Worm (Caenorhabditis elegans) whole organism, L1 larva: ENCODE measurements around the gene syx-2.
A peak's percentile ranks its signal among the peaks of the same experiment; 100 is the strongest.

Source experiments
- C04F5.9 ChIP-seq: sonication (generic microtip); optimal IDR thresholded peaks from 2 replicates; lab custom pipeline; 2016; ENCODE audit warnings: missing genetic modification characterization, missing compliant biosample characterization
- C34B4.2 ChIP-seq: sonication (generic microtip); optimal IDR thresholded peaks from 2 replicates; lab custom pipeline; 2017; ENCODE audit warnings: mild to moderate bottlenecking, missing genetic modification characterization, missing compliant biosample characterization
- F16B12.6 ChIP-seq: fragments of 150-350 bp; optimal IDR thresholded peaks from 2 replicates; lab custom pipeline; 2014; ENCODE audit warnings: missing biosample characterization, missing genetic modification characterization
- alr-1 ChIP-seq: fragments of 200-800 bp; sonication (Bioruptor generic); optimal IDR thresholded peaks from 2 replicates; lab custom pipeline; 2018; ENCODE audit warnings: borderline replicate concordance, mild to moderate bottlenecking, missing genetic modification characterization, missing compliant biosample characterization
- aly-2 ChIP-seq: fragments of 150-350 bp; optimal IDR thresholded peaks from 2 replicates; lab custom pipeline; 2014; ENCODE audit warnings: missing biosample characterization, missing genetic modification characterization
- blmp-1 ChIP-seq: fragments of 150-350 bp; optimal IDR thresholded peaks from 2 replicates; lab custom pipeline; 2014; ENCODE audit warnings: missing biosample characterization, missing genetic modification characterization
- ceh-8 ChIP-seq: fragments of 200-800 bp; sonication (Bioruptor generic); optimal IDR thresholded peaks from 2 replicates; lab custom pipeline; 2018; ENCODE audit warnings: mild to moderate bottlenecking, missing genetic modification characterization, moderate library complexity, missing compliant biosample characterization
- ceh-88 ChIP-seq: fragments of 200-800 bp; sonication (Bioruptor generic); IDR thresholded peaks from 2 replicates; pipeline ENCODE4 v1.3.6; 2022; ENCODE audit warnings: missing genetic modification characterization, missing compliant biosample characterization
- ceh-90 ChIP-seq: sonication (generic microtip); optimal IDR thresholded peaks from 2 replicates; lab custom pipeline; 2016; ENCODE audit warnings: missing genetic modification characterization, missing compliant biosample characterization
- efl-1 ChIP-seq, 4 experiments: fragments of 150-350 bp; optimal IDR thresholded peaks in 3 of 4; peaks in 1 of 4; 1 replicate in 1 of 4; 2 replicates in 3 of 4; lab custom pipeline; 2014; ENCODE audit warnings: missing biosample characterization in 2 of 4, missing genetic modification characterization in 2 of 4, missing genetic modification reagents in 2 of 4
- egl-13 ChIP-seq: sonication (generic microtip); optimal IDR thresholded peaks from 2 replicates; lab custom pipeline; 2016; ENCODE audit warnings: missing genotype, missing genetic modification reagents, missing genetic modification characterization, missing compliant biosample characterization
- elt-3 ChIP-seq, 6 experiments: fragments of 150-350 bp in 1 of 6; sonication (generic microtip); optimal IDR thresholded peaks; 2 replicates each; lab custom pipeline; 2017 to 2018; ENCODE audit warnings: missing biosample characterization in 6 of 6, missing genetic modification characterization in 6 of 6, inconsistent platforms in 1 of 6
- ets-5 ChIP-seq: fragments of 200-800 bp; sonication (Bioruptor generic); IDR thresholded peaks from 2 replicates; pipeline ENCODE4 v1.3.6; 2022; ENCODE audit warnings: missing genetic modification characterization, missing compliant biosample characterization
- irx-1 ChIP-seq: sonication (generic microtip); optimal IDR thresholded peaks from 2 replicates; lab custom pipeline; 2016; ENCODE audit warnings: missing genetic modification characterization, missing compliant biosample characterization
- isw-1 ChIP-seq: fragments of 200-800 bp; sonication (Bioruptor generic); IDR thresholded peaks from 2 replicates; pipeline ENCODE4 v1.3.6; 2022; ENCODE audit warnings: missing genetic modification characterization, missing compliant biosample characterization
- lin-14 ChIP-seq: fragments of 200-800 bp; sonication (Bioruptor generic); optimal IDR thresholded peaks from 2 replicates; lab custom pipeline; 2018; ENCODE audit warnings: mild to moderate bottlenecking, missing genetic modification characterization, moderate library complexity, missing compliant biosample characterization
- lin-15B ChIP-seq: fragments of 150-350 bp; sonication (generic microtip); optimal IDR thresholded peaks from 3 replicates; lab custom pipeline; 2014; ENCODE audit warnings: missing biosample characterization, missing genetic modification characterization
- lin-35 ChIP-seq, 2 experiments: fragments of 150-350 bp; optimal IDR thresholded peaks; 2 replicates each; lab custom pipeline; 2014; ENCODE audit warnings: missing biosample characterization in 2 of 2, missing genetic modification characterization in 2 of 2, missing genetic modification reagents in 2 of 2
- lsy-2 ChIP-seq, 2 experiments: fragments of 150-350 bp; optimal IDR thresholded peaks; 2 replicates each; lab custom pipeline; 2014; ENCODE audit warnings: missing biosample characterization in 2 of 2, missing genetic modification characterization in 2 of 2
- mdl-1 ChIP-seq, 2 experiments: fragments of 150-350 bp; optimal IDR thresholded peaks; 2 replicates each; lab custom pipeline; 2014 to 2017; ENCODE audit warnings: missing biosample characterization in 2 of 2, missing genetic modification characterization in 2 of 2, inconsistent platforms in 1 of 2
- mep-1 ChIP-seq: fragments of 150-350 bp; optimal IDR thresholded peaks from 2 replicates; lab custom pipeline; 2014; ENCODE audit warnings: missing biosample characterization, missing genetic modification characterization
- nhr-11 ChIP-seq: fragments of 150-350 bp; optimal IDR thresholded peaks from 2 replicates; lab custom pipeline; 2014; ENCODE audit warnings: missing biosample characterization, missing genetic modification characterization
- nhr-19 ChIP-seq: fragments of 200-800 bp; sonication (Bioruptor generic); conservative IDR thresholded peaks from 2 replicates; pipeline ENCODE4 v1.3.6; 2022; ENCODE audit warnings: missing genetic modification characterization, missing compliant biosample characterization
- nhr-20 ChIP-seq: sonication (generic microtip); optimal IDR thresholded peaks from 2 replicates; lab custom pipeline; 2016; ENCODE audit warnings: mild to moderate bottlenecking, missing genetic modification characterization, missing compliant biosample characterization
- nhr-71 ChIP-seq: sonication (generic microtip); optimal IDR thresholded peaks from 2 replicates; lab custom pipeline; 2016; ENCODE audit warnings: mild to moderate bottlenecking, missing genetic modification characterization, moderate library complexity, missing compliant biosample characterization
- nhr-85 ChIP-seq: sonication (generic microtip); peaks from one replicate; lab custom pipeline; 2016; ENCODE audit warnings: missing genetic modification characterization, inconsistent platforms, missing compliant biosample characterization
- nhr-90 ChIP-seq: sonication (generic microtip); optimal IDR thresholded peaks from 2 replicates; lab custom pipeline; 2016; ENCODE audit warnings: mild to moderate bottlenecking, missing genetic modification characterization, missing compliant biosample characterization; ENCODE audit not compliant: poor library complexity
- snu-23 ChIP-seq: sonication (generic microtip); optimal IDR thresholded peaks from 2 replicates; lab custom pipeline; 2016; ENCODE audit warnings: missing genetic modification characterization, missing compliant biosample characterization
- tlp-1 ChIP-seq: fragments of 150-350 bp; optimal IDR thresholded peaks from 2 replicates; lab custom pipeline; 2014; ENCODE audit warnings: missing biosample characterization, missing genetic modification characterization
- unc-130 ChIP-seq: fragments of 150-350 bp; optimal IDR thresholded peaks from 2 replicates; lab custom pipeline; 2017; ENCODE audit warnings: missing biosample characterization, missing genetic modification characterization, inconsistent platforms
- unc-98 ChIP-seq: fragments of 200-800 bp; sonication (Bioruptor generic); IDR thresholded peaks from 2 replicates; pipeline ENCODE4 v1.3.6; 2022; ENCODE audit warnings: missing genetic modification characterization, missing compliant biosample characterization

syx-2 gene

ce11 chrX:13937910-13938309, 22.0 kb upstream of the syx-2 start (continued):
- no peak for TF ChIP-seq lin-35 (GFP tag; optimal IDR thresholded peaks at IDR 0.05; lab: Kevin White, UChicago)
- no peak for TF ChIP-seq F16B12.6 (tag; lab: Kevin White, UChicago)
- TF ChIP-seq C34B4.2 = no peak
- TF ChIP-seq ceh-88 (GFP tag; lab: Robert Waterston, UW) = no peak
- no peak for TF ChIP-seq ceh-8 (GFP tag; lab: Kevin White, UChicago)
- TF ChIP-seq unc-130 = peak; percentile 38
- TF ChIP-seq blmp-1 (tag; lab: Kevin White, UChicago) = peak; percentile 64
- no peak for TF ChIP-seq lin-15B
- no peak for TF ChIP-seq unc-98 (GFP tag; lab: Robert Waterston, UW)
- TF ChIP-seq nhr-85 (tag; lab: Kevin White, UChicago) = peak; percentile 73
- TF ChIP-seq C04F5.9 (tag; lab: Kevin White, UChicago) = no peak

ce11 chrX:13939388-13939787, 20.6 kb upstream of the syx-2 start:
- TF ChIP-seq elt-3 (tag; optimal IDR thresholded peaks at IDR 0.05; lab: Kevin White, UChicago) = peak in 5 of 6 experiments; percentile 53 to 91 (median 80)
- TF ChIP-seq nhr-85 (tag; lab: Kevin White, UChicago) = peak; percentile 81
- no peak for TF ChIP-seq ets-5 (GFP tag; lab: Robert Waterston, UW)
- TF ChIP-seq blmp-1 (tag; lab: Kevin White, UChicago) = peak; percentile 56
- TF ChIP-seq lin-35 (GFP tag; optimal IDR thresholded peaks at IDR 0.05; lab: Kevin White, UChicago) = peak in 1 of 2 experiments; percentile 28
- peak; percentile 3 for TF ChIP-seq irx-1 (tag; lab: Kevin White, UChicago)
- no peak for TF ChIP-seq nhr-11 (tag; lab: Kevin White, UChicago)
- no peak for TF ChIP-seq aly-2
- TF ChIP-seq lsy-2 (tag; optimal IDR thresholded peaks at IDR 0.05; lab: Kevin White, UChicago) = peak in 1 of 2 experiments; percentile 22
- TF ChIP-seq snu-23 = peak; percentile 33
- TF ChIP-seq nhr-71 (tag; lab: Kevin White, UChicago) = peak; percentile 47
- peak; percentile 38 for TF ChIP-seq nhr-20 (tag; lab: Kevin White, UChicago)
- TF ChIP-seq lin-14 (GFP tag; lab: Kevin White, UChicago) = peak; percentile 19
- TF ChIP-seq ceh-88 (GFP tag; lab: Robert Waterston, UW) = no peak

ce11 chrX:13940287-13940686, 19.7 kb upstream of the syx-2 start:
- TF ChIP-seq tlp-1 = no peak
- TF ChIP-seq nhr-19 (GFP tag; lab: Robert Waterston, UW) = no peak
- TF ChIP-seq lsy-2 (tag; optimal IDR thresholded peaks at IDR 0.05; lab: Kevin White, UChicago) = no peak
- peak; percentile 24 for TF ChIP-seq nhr-20 (tag; lab: Kevin White, UChicago)
- TF ChIP-seq alr-1 (tag; lab: Kevin White, UChicago) = no peak
- TF ChIP-seq snu-23 = peak; percentile 10
- no peak for TF ChIP-seq egl-13
- TF ChIP-seq nhr-71 (tag; lab: Kevin White, UChicago) = peak; percentile 21
- TF ChIP-seq lin-35 (GFP tag; optimal IDR thresholded peaks at IDR 0.05; lab: Kevin White, UChicago) = peak in 1 of 2 experiments; percentile 38
- peak; percentile 81 for TF ChIP-seq nhr-85 (tag; lab: Kevin White, UChicago)
- peak; percentile 13 for TF ChIP-seq nhr-90 (tag; lab: Kevin White, UChicago)
- TF ChIP-seq isw-1 (GFP tag; lab: Robert Waterston, UW) = no peak
- TF ChIP-seq lin-14 (GFP tag; lab: Kevin White, UChicago) = peak; percentile 20
- no peak for TF ChIP-seq efl-1 (optimal IDR thresholded peaks at IDR 0.05; lab: Kevin White, UChicago)
- TF ChIP-seq efl-1 (GFP tag; optimal IDR thresholded peaks at IDR 0.05 in 1 of 2; lab: Kevin White, UChicago) = peak in 1 of 2 experiments; percentile 42
- peak in 2 of 6 experiments; percentile 35 to 40 for TF ChIP-seq elt-3 (tag; optimal IDR thresholded peaks at IDR 0.05; lab: Kevin White, UChicago)

ce11 chrX:13941296-13941695, 18.7 kb upstream of the syx-2 start:
- TF ChIP-seq mdl-1 (tag; optimal IDR thresholded peaks at IDR 0.05; lab: Kevin White, UChicago) (peak in 1 of 2 experiments; percentile 24), irx-1 (tag; lab: Kevin White, UChicago) (peak; percentile 10), nhr-85 (tag; lab: Kevin White, UChicago) (peak; percentile 83), ceh-90 (tag; lab: Kevin White, UChicago) (no peak), mep-1 (tag; lab: Kevin White, UChicago) (no peak), lin-35 (GFP tag; optimal IDR thresholded peaks at IDR 0.05; lab: Kevin White, UChicago) (peak in 1 of 2 experiments; percentile 29), lsy-2 (tag; optimal IDR thresholded peaks at IDR 0.05; lab: Kevin White, UChicago) (peak in 1 of 2 experiments; percentile 28), nhr-90 (tag; lab: Kevin White, UChicago) (peak; percentile 58), blmp-1 (tag; lab: Kevin White, UChicago) (peak; percentile 51), unc-130 (no peak), elt-3 (tag; optimal IDR thresholded peaks at IDR 0.05; lab: Kevin White, UChicago) (peak in 3 of 6 experiments; percentile 47 to 83 (median 65)), snu-23 (peak; percentile 3), nhr-71 (tag; lab: Kevin White, UChicago) (peak; percentile 16), lin-14 (GFP tag; lab: Kevin White, UChicago) (peak; percentile 26)
